Worm (Caenorhabditis elegans) whole organism, L4/young adult: ENCODE measurements around the gene srx-64.

ENCODE experiments used
- W03F9.2 ChIP-seq: fragments of 150-350 bp; optimal IDR thresholded peaks from 2 replicates; lab custom pipeline; 2014; ENCODE audit warnings: missing biosample characterization, missing genetic modification characterization
- him-1 ChIP-seq: sonication (generic microtip); optimal IDR thresholded peaks from 2 replicates; lab custom pipeline; 2016; ENCODE audit warnings: missing genotype, missing genetic modification reagents, missing genetic modification characterization, missing compliant biosample characterization

DNA sequence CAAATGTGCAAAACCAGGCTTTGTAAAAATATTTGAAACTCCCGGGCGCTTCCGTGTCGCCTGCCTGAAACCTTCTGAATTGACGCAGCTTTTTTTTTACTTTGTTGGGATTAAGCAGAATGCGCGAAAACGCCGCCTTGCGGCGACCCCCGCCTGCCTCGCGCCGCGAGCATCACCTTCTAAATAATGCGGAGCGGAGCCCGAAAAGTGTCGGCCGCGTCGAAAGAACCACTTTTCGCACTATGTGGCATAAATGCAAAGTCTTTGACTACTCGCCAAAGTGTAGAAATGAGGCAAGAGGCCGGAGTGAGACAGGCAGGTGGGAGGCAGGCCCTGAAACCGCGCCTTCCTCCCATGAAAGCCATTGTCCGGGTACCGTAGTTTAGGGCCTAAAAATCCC is 16.1 kb upstream of the srx-64 start:
- TF ChIP-seq him-1, result no peak
- no peak for TF ChIP-seq W03F9.2 (tag; lab: Kevin White, UChicago)
